Fruit fly (Drosophila melanogaster): ENCODE data around the gene Alg1.

DNA sequence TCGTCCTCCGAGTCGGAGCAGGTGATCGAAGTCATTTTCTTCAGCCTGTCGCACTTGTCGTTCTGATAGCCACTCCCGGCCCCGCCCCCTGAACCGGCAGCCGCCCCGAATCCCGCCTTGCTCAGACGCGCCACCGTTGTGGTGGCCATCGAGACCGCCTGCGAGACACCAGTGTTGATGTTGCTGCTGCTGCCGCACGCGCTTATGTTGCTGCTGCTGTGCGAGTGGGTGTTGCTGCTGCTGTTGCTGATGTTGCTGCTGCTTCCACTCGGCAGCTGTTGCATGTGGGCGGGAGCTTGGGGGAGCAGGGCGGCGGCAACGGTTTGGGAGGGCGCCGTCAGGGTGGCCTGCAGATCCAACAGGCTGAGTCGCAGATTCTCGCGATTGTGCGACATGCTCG, 37.0 kb downstream of the Alg1 start:
- TF ChIP-seq CG8478 (optimal IDR thresholded peaks at IDR 0.05) (no peak), CTCF (optimal IDR thresholded peaks at IDR 0.05) (no peak)

Measured in S2 (cell line).